Fruit fly (Drosophila melanogaster) whole organism, pupa: ENCODE results near the gene PGRP-LD.

Source experiments
- CG14655 ChIP-seq: fragments of 200-800 bp; sonication (Bioruptor generic); optimal IDR thresholded peaks from 3 replicates; lab custom pipeline; 2017; ENCODE audit warnings: mild to moderate bottlenecking, missing biosample characterization, missing genetic modification reagents, missing genetic modification characterization
- CG17806 ChIP-seq: fragments of 200-800 bp; sonication (Bioruptor generic); optimal IDR thresholded peaks from 2 replicates; lab custom pipeline; 2018; ENCODE audit warnings: missing biosample characterization, mild to moderate bottlenecking, missing genetic modification characterization, moderate library complexity
- CG34367 ChIP-seq: fragments of 200-800 bp; sonication (Bioruptor generic); optimal IDR thresholded peaks from 2 replicates; lab custom pipeline; 2018; ENCODE audit warnings: missing biosample characterization, mild to moderate bottlenecking, missing genetic modification characterization
- CG8159 ChIP-seq: fragments of 200-800 bp; sonication (Bioruptor generic); optimal IDR thresholded peaks from 3 replicates; lab custom pipeline; 2018; ENCODE audit warnings: missing biosample characterization, mild to moderate bottlenecking, missing genetic modification characterization, moderate library complexity
- CG8301 ChIP-seq: fragments of 200-800 bp; sonication (Bioruptor generic); optimal IDR thresholded peaks from 2 replicates; lab custom pipeline; 2018; ENCODE audit warnings: missing biosample characterization, mild to moderate bottlenecking, missing genetic modification characterization
- CG9948 ChIP-seq: fragments of 200-800 bp; sonication (Bioruptor generic); optimal IDR thresholded peaks from 2 replicates; lab custom pipeline; 2018; ENCODE audit warnings: missing biosample characterization, mild to moderate bottlenecking, missing genetic modification characterization, moderate library complexity
- EcR ChIP-seq: fragments of 200-800 bp; sonication (Bioruptor generic); optimal IDR thresholded peaks from 3 replicates; lab custom pipeline; 2019; ENCODE audit warnings: missing biosample characterization, missing genetic modification characterization, mild to moderate bottlenecking, moderate library complexity, missing genetic modification reagents
- Ets98B ChIP-seq: fragments of 200-800 bp; sonication (Bioruptor generic); IDR thresholded peaks from 2 replicates; pipeline ENCODE4 v1.3.6; 2022; ENCODE audit warnings: missing biosample characterization, missing genetic modification characterization
- Pif1A ChIP-seq: fragments of 200-800 bp; sonication (Bioruptor generic); optimal IDR thresholded peaks from 3 replicates; lab custom pipeline; 2016; ENCODE audit warnings: missing biosample characterization, missing genetic modification characterization
- Snoo ChIP-seq: fragments of 200-800 bp; sonication (Bioruptor generic); optimal IDR thresholded peaks from 3 replicates; lab custom pipeline; 2017; ENCODE audit warnings: missing biosample characterization, mild to moderate bottlenecking, missing genetic modification characterization, inconsistent platforms
- gl ChIP-seq: fragments of 200-800 bp; sonication (Bioruptor generic); optimal IDR thresholded peaks from 2 replicates; lab custom pipeline; 2018; ENCODE audit warnings: missing biosample characterization, mild to moderate bottlenecking, missing genetic modification characterization
- rn ChIP-seq: fragments of 200-800 bp; sonication (Bioruptor generic); IDR thresholded peaks from 2 replicates; pipeline ENCODE4 v1.3.6; 2022; ENCODE audit warnings: missing biosample characterization, missing genetic modification characterization

DNA sequence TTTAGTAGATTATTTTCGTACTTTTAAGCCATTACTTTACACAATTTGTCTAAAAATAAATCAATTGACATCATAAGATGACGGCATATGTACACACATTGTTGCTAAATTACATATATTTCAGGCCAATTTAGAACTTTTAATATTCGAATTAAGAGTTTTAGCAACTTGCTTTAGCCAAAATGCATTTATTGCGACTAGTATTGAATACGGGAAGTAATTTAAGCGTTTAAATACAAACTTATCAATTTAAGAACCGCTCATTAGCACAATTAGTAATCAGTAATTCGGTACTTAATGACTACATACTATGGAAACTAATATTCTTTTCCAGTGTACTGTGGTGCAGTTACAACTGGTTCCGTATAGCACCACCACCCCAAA, 29.3 kb downstream of the PGRP-LD start:
- no peak for TF ChIP-seq Snoo (tag; lab: Kevin White, UChicago)
- TF ChIP-seq Pif1A (GFP tag; lab: Kevin White, UChicago), result no peak
- TF ChIP-seq EcR (GFP tag; lab: Kevin White, UChicago), result no peak
- TF ChIP-seq Ets98B, result no peak
- TF ChIP-seq CG17806, result no peak
- TF ChIP-seq CG8301 (tag; lab: Kevin White, UChicago), result no peak
- TF ChIP-seq CG14655 (GFP tag; lab: Kevin White, UChicago), result no peak
- no peak for TF ChIP-seq CG8159 (tag; lab: Kevin White, UChicago)
- no peak for TF ChIP-seq CG34367 (tag; lab: Kevin White, UChicago)
- no peak for TF ChIP-seq gl (tag; lab: Kevin White, UChicago)
- TF ChIP-seq rn (GFP tag; lab: Robert Waterston, UW), result no peak
- TF ChIP-seq CG9948 (tag; lab: Kevin White, UChicago), result no peak
